Worm (Caenorhabditis elegans) whole organism, L4 larva: ENCODE data around the gene K02D10.2.

Source experiments
- T20F7.1 ChIP-seq: fragments of 200-800 bp; sonication (Bioruptor generic); optimal IDR thresholded peaks from 2 replicates; lab custom pipeline; 2018; ENCODE audit warnings: mild to moderate bottlenecking, missing genetic modification characterization, missing compliant biosample characterization
- T26A8.4 ChIP-seq: fragments of 200-800 bp; sonication (Bioruptor generic); IDR thresholded peaks from 2 replicates; pipeline ENCODE4 v1.3.6; 2022; ENCODE audit warnings: missing genetic modification characterization, missing compliant biosample characterization
- Y48G9A.11 ChIP-seq: fragments of 200-800 bp; sonication (Bioruptor generic); IDR thresholded peaks from 2 replicates; pipeline ENCODE4 v1.3.6; 2022; ENCODE audit warnings: missing genetic modification reagents, missing genetic modification characterization, missing compliant biosample characterization
- Y75B8A.6 ChIP-seq: fragments of 200-800 bp; sonication (Bioruptor generic); IDR thresholded peaks from 2 replicates; pipeline ENCODE4 v1.3.6; 2022; ENCODE audit warnings: missing genetic modification reagents, missing genetic modification characterization, missing compliant biosample characterization
- ZK337.2 ChIP-seq: fragments of 200-800 bp; sonication (Bioruptor generic); IDR thresholded peaks from 2 replicates; pipeline ENCODE4 v1.3.6; 2022; ENCODE audit warnings: missing genetic modification reagents, missing genetic modification characterization, missing compliant biosample characterization
- ZK546.5 ChIP-seq, 2 experiments: sonication (generic microtip); optimal IDR thresholded peaks; 2 replicates each; lab custom pipeline; 2017; ENCODE audit warnings: missing biosample characterization in 2 of 2, missing genetic modification characterization in 2 of 2
- aha-1 ChIP-seq: fragments of 150-350 bp; peaks from one replicate; lab custom pipeline; 2014; ENCODE audit warnings: missing biosample characterization, missing genetic modification characterization
- aly-2 ChIP-seq: sonication (generic microtip); optimal IDR thresholded peaks from 2 replicates; lab custom pipeline; 2018; ENCODE audit warnings: missing biosample characterization, missing genetic modification characterization
- arid-1 ChIP-seq: fragments of 200-800 bp; sonication (Bioruptor generic); conservative IDR thresholded peaks from 2 replicates; pipeline ENCODE4 v1.3.6; 2022; ENCODE audit warnings: missing genetic modification reagents, missing genetic modification characterization, missing compliant biosample characterization
- ceh-28 ChIP-seq: fragments of 150-350 bp; optimal IDR thresholded peaks from 2 replicates; lab custom pipeline; 2014; ENCODE audit warnings: missing biosample characterization, missing genetic modification reagents, missing genetic modification characterization
- ceh-62 ChIP-seq: sonication (generic microtip); optimal IDR thresholded peaks from 2 replicates; lab custom pipeline; 2017; ENCODE audit warnings: missing biosample characterization, missing genetic modification characterization
- ceh-82 ChIP-seq: sonication (generic microtip); optimal IDR thresholded peaks from 2 replicates; lab custom pipeline; 2017; ENCODE audit warnings: missing biosample characterization, missing genetic modification characterization
- daf-16 ChIP-seq, 3 experiments: sonication (generic microtip); optimal IDR thresholded peaks; 2 replicates each; lab custom pipeline; 2016 to 2017; ENCODE audit warnings: missing genetic modification characterization in 3 of 3, missing genetic modification reagents in 3 of 3, mild to moderate bottlenecking in 2 of 3, missing compliant biosample characterization in 2 of 3, missing biosample characterization in 1 of 3, moderate library complexity in 1 of 3
- daf-8 ChIP-seq: fragments of 200-800 bp; sonication (Bioruptor generic); IDR thresholded peaks from 2 replicates; pipeline ENCODE4 v1.3.6; 2022; ENCODE audit warnings: missing genetic modification characterization, missing compliant biosample characterization
- dmd-6 ChIP-seq: fragments of 200-800 bp; sonication (Bioruptor generic); IDR thresholded peaks from 2 replicates; pipeline ENCODE4 v1.3.6; 2022; ENCODE audit warnings: missing genetic modification reagents, missing genetic modification characterization, missing compliant biosample characterization
- dpl-1 ChIP-seq: fragments of 150-350 bp; optimal IDR thresholded peaks from 2 replicates; lab custom pipeline; 2014; ENCODE audit warnings: missing biosample characterization, missing genetic modification reagents, missing genetic modification characterization
- egl-27 ChIP-seq: sonication (generic microtip); optimal IDR thresholded peaks from 3 replicates; lab custom pipeline; 2017; ENCODE audit warnings: missing biosample characterization, missing genetic modification reagents, missing genetic modification characterization
- fkh-10 ChIP-seq: fragments of 150-350 bp; optimal IDR thresholded peaks from 2 replicates; lab custom pipeline; 2014; ENCODE audit warnings: missing biosample characterization, missing genetic modification reagents, missing genetic modification characterization
- fos-1 ChIP-seq: fragments of 150-350 bp; optimal IDR thresholded peaks from 2 replicates; lab custom pipeline; 2014; ENCODE audit warnings: missing biosample characterization, missing genetic modification characterization
- gei-8 ChIP-seq: fragments of 200-800 bp; sonication (Bioruptor generic); optimal IDR thresholded peaks from 2 replicates; lab custom pipeline; 2018; ENCODE audit warnings: mild to moderate bottlenecking, missing genetic modification characterization, missing compliant biosample characterization
- hlh-11 ChIP-seq: fragments of 200-800 bp; sonication (Bioruptor generic); optimal IDR thresholded peaks from 2 replicates; lab custom pipeline; 2018; ENCODE audit warnings: mild to moderate bottlenecking, missing genetic modification characterization, missing compliant biosample characterization
- hlh-30 ChIP-seq: sonication (generic microtip); optimal IDR thresholded peaks from 2 replicates; lab custom pipeline; 2017; ENCODE audit warnings: antibody characterized with exemption, mild to moderate bottlenecking, missing genetic modification characterization, missing compliant biosample characterization; ENCODE audit not compliant: insufficient read depth
- lim-7 ChIP-seq: fragments of 200-800 bp; sonication (Bioruptor generic); IDR thresholded peaks from 2 replicates; pipeline ENCODE4 v1.3.6; 2022; ENCODE audit warnings: missing genetic modification characterization, missing compliant biosample characterization
- lin-38 ChIP-seq: fragments of 200-800 bp; sonication (Bioruptor generic); IDR thresholded peaks from 2 replicates; pipeline ENCODE4 v1.3.6; 2022; ENCODE audit warnings: missing genetic modification reagents, missing genetic modification characterization, missing compliant biosample characterization
- madf-5 ChIP-seq, 2 experiments: fragments of 200-800 bp; sonication (Bioruptor generic); IDR thresholded peaks; 2 replicates each; pipeline ENCODE4 v1.3.6; 2022; ENCODE audit warnings: missing compliant biosample characterization in 2 of 2, missing genetic modification characterization in 2 of 2
- mdl-1 ChIP-seq, 2 experiments: fragments of 150-350 bp in 1 of 2; sonication (generic microtip) in 1 of 2; optimal IDR thresholded peaks; 2 replicates each; lab custom pipeline; 2014 to 2017; ENCODE audit warnings: missing biosample characterization in 2 of 2, missing genetic modification characterization in 2 of 2
- mep-1 ChIP-seq: fragments of 150-350 bp; sonication (generic microtip); optimal IDR thresholded peaks from 3 replicates; lab custom pipeline; 2014; ENCODE audit warnings: missing biosample characterization, missing genetic modification characterization
- mes-2 ChIP-seq: sonication (generic microtip); optimal IDR thresholded peaks from 2 replicates; lab custom pipeline; 2016; ENCODE audit warnings: missing genotype, mild to moderate bottlenecking, missing genetic modification characterization, missing compliant biosample characterization; ENCODE audit not compliant: poor library complexity, severe bottlenecking
- mxl-2 ChIP-seq: fragments of 200-800 bp; sonication (Bioruptor generic); conservative IDR thresholded peaks from 2 replicates; pipeline ENCODE4 v1.3.6; 2022; ENCODE audit warnings: missing genetic modification reagents, missing genetic modification characterization, missing compliant biosample characterization
- nhr-10 ChIP-seq: fragments of 150-350 bp; optimal IDR thresholded peaks from 2 replicates; lab custom pipeline; 2014; ENCODE audit warnings: missing biosample characterization, missing genetic modification characterization
- nhr-102 ChIP-seq: sonication (generic microtip); optimal IDR thresholded peaks from 2 replicates; lab custom pipeline; 2016; ENCODE audit warnings: mild to moderate bottlenecking, missing genetic modification characterization, moderate library complexity, missing compliant biosample characterization
- nhr-111 ChIP-seq: fragments of 200-800 bp; sonication (Bioruptor generic); optimal IDR thresholded peaks from 2 replicates; lab custom pipeline; 2018; ENCODE audit warnings: mild to moderate bottlenecking, missing genetic modification characterization, missing compliant biosample characterization
- nhr-28 ChIP-seq: fragments of 150-350 bp; optimal IDR thresholded peaks from 2 replicates; lab custom pipeline; 2014; ENCODE audit warnings: missing biosample characterization, missing genetic modification characterization
- nhr-48 ChIP-seq: sonication (generic microtip); optimal IDR thresholded peaks from 2 replicates; lab custom pipeline; 2016; ENCODE audit warnings: mild to moderate bottlenecking, missing genetic modification characterization, missing compliant biosample characterization
- nhr-6 ChIP-seq: fragments of 150-350 bp; optimal IDR thresholded peaks from 2 replicates; lab custom pipeline; 2014; ENCODE audit warnings: missing biosample characterization, missing genetic modification characterization
- nhr-76 ChIP-seq: fragments of 150-350 bp; optimal IDR thresholded peaks from 2 replicates; lab custom pipeline; 2014; ENCODE audit warnings: missing biosample characterization, missing genetic modification characterization
- nhr-77 ChIP-seq: fragments of 150-350 bp; optimal IDR thresholded peaks from 2 replicates; lab custom pipeline; 2014; ENCODE audit warnings: missing biosample characterization, missing genetic modification characterization
- php-3 ChIP-seq: fragments of 200-800 bp; sonication (Bioruptor generic); IDR thresholded peaks from 2 replicates; pipeline ENCODE4 v1.3.6; 2022; ENCODE audit warnings: missing genetic modification reagents, missing genetic modification characterization, missing compliant biosample characterization
- pqm-1 ChIP-seq: sonication (generic microtip); optimal IDR thresholded peaks from 2 replicates; lab custom pipeline; 2017; ENCODE audit warnings: missing biosample characterization, missing genetic modification characterization
- sdz-12 ChIP-seq: fragments of 200-800 bp; sonication (Bioruptor generic); optimal IDR thresholded peaks from 2 replicates; lab custom pipeline; 2018; ENCODE audit warnings: mild to moderate bottlenecking, missing genetic modification characterization, missing compliant biosample characterization
- spr-1 ChIP-seq: sonication (generic microtip); optimal IDR thresholded peaks from 2 replicates; lab custom pipeline; 2016; ENCODE audit warnings: mild to moderate bottlenecking, missing genetic modification characterization, missing compliant biosample characterization
- tag-97 ChIP-seq: fragments of 200-800 bp; sonication (Bioruptor generic); IDR thresholded peaks from 2 replicates; pipeline ENCODE4 v1.3.6; 2022; ENCODE audit warnings: missing genetic modification characterization, missing compliant biosample characterization
- tra-1 ChIP-seq: fragments of 200-800 bp; sonication (Bioruptor generic); IDR thresholded peaks from 2 replicates; pipeline ENCODE4 v1.3.6; 2022; ENCODE audit warnings: missing genetic modification reagents, missing genetic modification characterization, missing compliant biosample characterization
- unc-130 ChIP-seq: sonication (generic microtip); optimal IDR thresholded peaks from 2 replicates; lab custom pipeline; 2016; ENCODE audit warnings: missing genetic modification reagents, missing genetic modification characterization, missing compliant biosample characterization
- vab-7 ChIP-seq: fragments of 200-800 bp; sonication (Bioruptor generic); IDR thresholded peaks from 2 replicates; pipeline ENCODE4 v1.3.6; 2022; ENCODE audit warnings: missing genetic modification reagents, missing genetic modification characterization, missing compliant biosample characterization
- zfp-2 ChIP-seq: sonication (generic microtip); optimal IDR thresholded peaks from 2 replicates; lab custom pipeline; 2016; ENCODE audit warnings: mild to moderate bottlenecking, missing genetic modification characterization, missing compliant biosample characterization
- zfp-3 ChIP-seq: fragments of 200-800 bp; sonication (Bioruptor generic); conservative IDR thresholded peaks from 2 replicates; pipeline ENCODE4 v1.3.6; 2022; ENCODE audit warnings: missing genetic modification reagents, missing genetic modification characterization, missing compliant biosample characterization
- ztf-7 ChIP-seq: fragments of 150-350 bp; optimal IDR thresholded peaks from 2 replicates; lab custom pipeline; 2014; ENCODE audit warnings: missing biosample characterization, missing genetic modification characterization

Gene K02D10.2

DNA sequence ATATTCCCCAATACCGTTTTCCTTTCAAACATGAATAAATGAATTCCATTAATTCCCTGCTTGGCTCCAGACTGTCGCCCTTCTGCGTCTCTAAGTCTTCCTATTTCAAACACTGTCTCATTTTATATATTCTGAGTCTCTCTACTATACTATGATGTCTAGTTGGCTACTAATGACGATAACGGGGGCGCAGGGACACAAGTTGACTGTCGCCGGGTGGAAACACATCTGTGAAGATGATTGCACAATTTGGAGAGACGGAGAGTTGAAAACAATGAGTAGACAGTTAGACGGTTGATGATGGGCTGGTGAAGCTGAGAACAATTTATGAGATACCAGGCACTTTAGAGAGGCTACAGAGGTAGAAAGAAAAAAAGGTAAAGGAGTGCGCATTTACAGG is 21.6 kb downstream of the K02D10.2 start, which contains the start of gene sma-2 (continued):
- no peak for TF ChIP-seq Y75B8A.6 (GFP tag; lab: Robert Waterston, UW)
- no peak for TF ChIP-seq ceh-82 (tag; lab: Kevin White, UChicago)
- peak; percentile 39 for TF ChIP-seq dpl-1 (GFP tag; lab: Kevin White, UChicago)
- TF ChIP-seq zfp-3 (GFP tag; lab: Robert Waterston, UW), result no peak
- peak; percentile 39 for TF ChIP-seq pqm-1 (tag; lab: Kevin White, UChicago)
- TF ChIP-seq fkh-10 (GFP tag; lab: Kevin White, UChicago), result no peak
- peak; percentile 75 for TF ChIP-seq T20F7.1 (GFP tag; lab: Kevin White, UChicago)
- peak; percentile 53; the same call in 1 of the 2 replicates for TF ChIP-seq T26A8.4 (GFP tag; lab: Robert Waterston, UW)
- TF ChIP-seq nhr-76 (tag; lab: Kevin White, UChicago), result no peak
- TF ChIP-seq dmd-6 (GFP tag; lab: Robert Waterston, UW), result peak; percentile 92
- peak; percentile 27 for TF ChIP-seq ztf-7 (tag; lab: Kevin White, UChicago)
- no peak for TF ChIP-seq sdz-12
- TF ChIP-seq nhr-6, result peak; percentile 74
- TF ChIP-seq spr-1 (tag; lab: Kevin White, UChicago), result peak; percentile 19
- no peak for TF ChIP-seq ZK546.5 (tag; optimal IDR thresholded peaks at IDR 0.05; lab: Kevin White, UChicago)
- no peak for TF ChIP-seq tag-97
- no peak for TF ChIP-seq lim-7
- TF ChIP-seq egl-27 (tag; lab: Kevin White, UChicago), result no peak
- TF ChIP-seq lin-38 (GFP tag; lab: Robert Waterston, UW), result peak; percentile 32; the same call in 1 of the 2 replicates
- no peak for TF ChIP-seq aly-2
- TF ChIP-seq daf-8 (GFP tag; lab: Robert Waterston, UW), result no peak
- TF ChIP-seq ceh-28 (tag; lab: Kevin White, UChicago), result no peak
- peak; percentile 94 for TF ChIP-seq nhr-28 (tag; lab: Kevin White, UChicago)
- no peak for TF ChIP-seq ZK337.2 (GFP tag; lab: Robert Waterston, UW)
- TF ChIP-seq madf-5 (GFP tag; IDR thresholded peaks at IDR 0.05; lab: Robert Waterston, UW), result no peak

- TF ChIP-seq Y75B8A.6 (GFP tag; lab: Robert Waterston, UW) (no peak), gei-8 (no peak), nhr-102 (tag; lab: Kevin White, UChicago) (no peak), vab-7 (no peak), hlh-11 (tag; lab: Kevin White, UChicago) (peak; percentile 78), tra-1 (GFP tag; lab: Robert Waterston, UW) (no peak), nhr-111 (GFP tag; lab: Kevin White, UChicago) (no peak), daf-16 (GFP tag; optimal IDR thresholded peaks at IDR 0.05; lab: Kevin White, UChicago) (no peak), daf-16 (tag; optimal IDR thresholded peaks at IDR 0.05; lab: Kevin White, UChicago) (peak; percentile 67), mxl-2 (GFP tag; lab: Robert Waterston, UW) (no peak), Y48G9A.11 (no peak), arid-1 (GFP tag; lab: Robert Waterston, UW) (no peak), ztf-7 (tag; lab: Kevin White, UChicago) (no peak), tag-97 (no peak), nhr-10 (tag; lab: Kevin White, UChicago) (no peak), T26A8.4 (GFP tag; lab: Robert Waterston, UW) (no peak), aly-2 (no peak), nhr-28 (tag; lab: Kevin White, UChicago) (peak; percentile 70), ZK546.5 (tag; optimal IDR thresholded peaks at IDR 0.05; lab: Kevin White, UChicago) (no peak), nhr-6 (peak; percentile 11), mdl-1 (tag; optimal IDR thresholded peaks at IDR 0.05; lab: Kevin White, UChicago) (peak in 1 of 2 experiments; percentile 43), aha-1 (tag; lab: Kevin White, UChicago) (no peak), dmd-6 (GFP tag; lab: Robert Waterston, UW) (peak; percentile 71), ceh-82 (tag; lab: Kevin White, UChicago) (no peak), nhr-48 (peak; percentile 24), hlh-30 (tag; lab: Kevin White, UChicago) (peak; percentile 2), nhr-76 (tag; lab: Kevin White, UChicago) (no peak), php-3 (GFP tag; lab: Robert Waterston, UW) (peak; percentile 93), pqm-1 (tag; lab: Kevin White, UChicago) (peak; percentile 92), fos-1 (no peak), mep-1 (tag; lab: Kevin White, UChicago) (peak; percentile 37), nhr-77 (tag; lab: Kevin White, UChicago) (peak; percentile 48), dpl-1 (GFP tag; lab: Kevin White, UChicago) (no peak), mes-2 (tag; lab: Kevin White, UChicago) (no peak), ceh-62 (no peak), ceh-28 (tag; lab: Kevin White, UChicago) (no peak), unc-130 (GFP tag; lab: Kevin White, UChicago) (no peak), zfp-2 (tag; lab: Kevin White, UChicago) (no peak), ZK337.2 (GFP tag; lab: Robert Waterston, UW) (no peak)
These were observed 22.4 kb downstream of the K02D10.2 start for ce11 chrIII:8748620-8749019.
